Fruit fly (Drosophila melanogaster) whole organism, embryonic: ENCODE data around the gene gukh.

ENCODE experiments used
- Ada2b ChIP-seq: fragments of 200-800 bp; sonication (Bioruptor generic); IDR thresholded peaks from 2 replicates; pipeline ENCODE4 v1.3.6; 2022; ENCODE audit warnings: missing biosample characterization, missing genetic modification characterization
- BEAF-32 ChIP-seq: fragments of 200-800 bp; sonication (Bioruptor generic); optimal IDR thresholded peaks from 3 replicates; lab custom pipeline; 2017; ENCODE audit warnings: missing biosample characterization, missing genetic modification characterization, mild to moderate bottlenecking, moderate library complexity, missing genetic modification reagents
- BtbVII ChIP-seq: fragments of 200-800 bp; sonication (Bioruptor generic); optimal IDR thresholded peaks from 3 replicates; lab custom pipeline; 2017; ENCODE audit warnings: missing biosample characterization, mild to moderate bottlenecking, missing genetic modification characterization
- CG11560 ChIP-seq: fragments of 200-800 bp; sonication (Bioruptor generic); IDR thresholded peaks from 3 replicates; pipeline ENCODE4 v1.3.6; 2022; ENCODE audit warnings: missing biosample characterization, missing genetic modification characterization
- CG12744 ChIP-seq: fragments of 200-800 bp; sonication (Bioruptor generic); optimal IDR thresholded peaks from 2 replicates; lab custom pipeline; 2016; ENCODE audit warnings: missing biosample characterization, missing genetic modification characterization
- CG13624 ChIP-seq: fragments of 200-800 bp; sonication (Bioruptor generic); optimal IDR thresholded peaks from 2 replicates; lab custom pipeline; 2016; ENCODE audit warnings: missing biosample characterization, missing genetic modification characterization
- CG15073 ChIP-seq: fragments of 200-800 bp; sonication (Bioruptor generic); optimal IDR thresholded peaks from 2 replicates; lab custom pipeline; 2016; ENCODE audit warnings: missing biosample characterization, missing genetic modification characterization
- CG1832 ChIP-seq: fragments of 200-800 bp; sonication (Bioruptor generic); optimal IDR thresholded peaks from 2 replicates; lab custom pipeline; 2017; ENCODE audit warnings: missing biosample characterization, mild to moderate bottlenecking, missing genetic modification characterization, inconsistent platforms
- CG18619 ChIP-seq: fragments of 200-800 bp; sonication (Bioruptor generic); optimal IDR thresholded peaks from 3 replicates; lab custom pipeline; 2017; ENCODE audit warnings: missing biosample characterization, mild to moderate bottlenecking, missing genetic modification characterization
- CG2202 ChIP-seq: fragments of 200-800 bp; sonication (Bioruptor generic); optimal IDR thresholded peaks from 2 replicates; lab custom pipeline; 2018; ENCODE audit warnings: missing biosample characterization, mild to moderate bottlenecking, missing genetic modification characterization
- CG32532 ChIP-seq: fragments of 200-800 bp; sonication (Bioruptor generic); IDR thresholded peaks from 2 replicates; pipeline ENCODE4 v1.3.6; 2022; ENCODE audit warnings: missing biosample characterization, missing genetic modification characterization
- CG3281 ChIP-seq: fragments of 200-800 bp; sonication (Bioruptor generic); optimal IDR thresholded peaks from 3 replicates; lab custom pipeline; 2017; ENCODE audit warnings: missing biosample characterization, mild to moderate bottlenecking, missing genetic modification characterization
- CG33213 ChIP-seq: fragments of 200-800 bp; sonication (Bioruptor generic); optimal IDR thresholded peaks from 3 replicates; lab custom pipeline; 2016; ENCODE audit warnings: missing biosample characterization, missing genetic modification characterization
- CG4730 ChIP-seq: fragments of 200-800 bp; sonication (Bioruptor generic); IDR thresholded peaks from 2 replicates; pipeline ENCODE4 v1.3.6; 2022; ENCODE audit warnings: missing biosample characterization, missing genetic modification characterization
- CG6765 ChIP-seq: fragments of 200-800 bp; sonication (Bioruptor generic); optimal IDR thresholded peaks from 3 replicates; lab custom pipeline; 2017; ENCODE audit warnings: missing biosample characterization, mild to moderate bottlenecking, missing genetic modification characterization
- CG7786 ChIP-seq: fragments of 200-800 bp; sonication (Bioruptor generic); optimal IDR thresholded peaks from 2 replicates; lab custom pipeline; 2016; ENCODE audit warnings: missing biosample characterization, missing genetic modification characterization
- CG7839 ChIP-seq: fragments of 200-800 bp; sonication (Bioruptor generic); optimal IDR thresholded peaks from 3 replicates; lab custom pipeline; 2018; ENCODE audit warnings: missing biosample characterization, mild to moderate bottlenecking, missing genetic modification characterization, moderate library complexity
- CG7928 ChIP-seq: fragments of 200-800 bp; sonication (Bioruptor generic); optimal IDR thresholded peaks from 2 replicates; lab custom pipeline; 2017; ENCODE audit warnings: missing biosample characterization, mild to moderate bottlenecking, missing genetic modification characterization
- CG7963 ChIP-seq: fragments of 200-800 bp; sonication (Bioruptor generic); IDR thresholded peaks from 3 replicates; pipeline ENCODE4 v1.3.6; 2022; ENCODE audit warnings: missing biosample characterization, missing genetic modification characterization; ENCODE audit not compliant: partially characterized antibody
- CG8290 ChIP-seq, 3 experiments: fragments of 200-800 bp; sonication (Bioruptor generic); optimal IDR thresholded peaks; 2 replicates each; lab custom pipeline; 2016 to 2019; ENCODE audit warnings: missing biosample characterization in 3 of 3, missing genetic modification characterization in 3 of 3, mild to moderate bottlenecking in 2 of 3, moderate library complexity in 1 of 3
- CG8944 ChIP-seq: fragments of 200-800 bp; sonication (Bioruptor generic); optimal IDR thresholded peaks from 3 replicates; lab custom pipeline; 2016; ENCODE audit warnings: missing biosample characterization, missing genetic modification characterization
- CG9215 ChIP-seq: fragments of 200-800 bp; sonication (Bioruptor generic); IDR thresholded peaks from 2 replicates; pipeline ENCODE4 v1.3.6; 2022; ENCODE audit warnings: missing biosample characterization, missing genetic modification characterization
- Fer3 ChIP-seq: fragments of 200-800 bp; sonication (Bioruptor generic); optimal IDR thresholded peaks from 2 replicates; lab custom pipeline; 2018; ENCODE audit warnings: missing biosample characterization, mild to moderate bottlenecking, missing genetic modification characterization, moderate library complexity
- HmgZ ChIP-seq: fragments of 200-800 bp; sonication (Bioruptor generic); optimal IDR thresholded peaks from 2 replicates; lab custom pipeline; 2018; ENCODE audit warnings: missing biosample characterization, mild to moderate bottlenecking, missing genetic modification characterization
- Hmx ChIP-seq: fragments of 200-800 bp; sonication (Bioruptor generic); optimal IDR thresholded peaks from 2 replicates; lab custom pipeline; 2016; ENCODE audit warnings: missing biosample characterization, missing genetic modification characterization
- Lpt ChIP-seq: fragments of >200 bp; optimal IDR thresholded peaks from 2 replicates; lab custom pipeline; 2018; ENCODE audit warnings: missing biosample characterization, missing genetic modification characterization
- MTF-1 ChIP-seq: fragments of 200-800 bp; sonication (Bioruptor generic); optimal IDR thresholded peaks from 2 replicates; lab custom pipeline; 2018; ENCODE audit warnings: missing biosample characterization, mild to moderate bottlenecking, missing genetic modification characterization, borderline replicate concordance
- Med ChIP-seq: fragments of 200-800 bp; sonication (Bioruptor generic); peaks from one replicate; lab custom pipeline; 2016; ENCODE audit warnings: missing biosample characterization, missing genetic modification characterization, mild to moderate bottlenecking, inconsistent platforms, moderate library complexity
- Mes4 ChIP-seq: fragments of 200-800 bp; sonication (Bioruptor generic); optimal IDR thresholded peaks from 2 replicates; lab custom pipeline; 2016; ENCODE audit warnings: missing biosample characterization, missing genetic modification characterization
- Ptx1 ChIP-seq: fragments of 200-800 bp; sonication (Bioruptor generic); IDR thresholded peaks from 2 replicates; pipeline ENCODE4 v1.3.6; 2022; ENCODE audit warnings: missing biosample characterization, missing genetic modification characterization
- Scr ChIP-seq: fragments of 200-800 bp; sonication (Bioruptor generic); IDR thresholded peaks from 2 replicates; pipeline ENCODE4 v1.3.6; 2022; ENCODE audit warnings: missing biosample characterization, missing genetic modification characterization; ENCODE audit not compliant: partially characterized antibody
- Six4 ChIP-seq: fragments of 200-800 bp; sonication (Bioruptor generic); optimal IDR thresholded peaks from 2 replicates; lab custom pipeline; 2016; ENCODE audit warnings: missing biosample characterization, missing genetic modification characterization
- Xrp1 ChIP-seq: fragments of 200-800 bp; sonication (Bioruptor generic); IDR thresholded peaks from 2 replicates; pipeline ENCODE4 v1.3.6; 2022; ENCODE audit warnings: missing biosample characterization, missing genetic modification characterization
- bigmax ChIP-seq: fragments of 200-800 bp; sonication (Bioruptor generic); optimal IDR thresholded peaks from 2 replicates; lab custom pipeline; 2018; ENCODE audit warnings: missing biosample characterization, mild to moderate bottlenecking, missing genetic modification characterization
- bsh ChIP-seq, 2 experiments: fragments of 200-800 bp; sonication (Bioruptor generic); optimal IDR thresholded peaks; 2 replicates each; lab custom pipeline; 2017 to 2018; ENCODE audit warnings: mild to moderate bottlenecking in 2 of 2, missing biosample characterization in 2 of 2, missing genetic modification characterization in 2 of 2, moderate library complexity in 1 of 2
- dan ChIP-seq: fragments of 200-800 bp; sonication (Bioruptor generic); IDR thresholded peaks from 2 replicates; pipeline ENCODE4 v1.3.6; 2022; ENCODE audit warnings: missing biosample characterization, missing genetic modification characterization
- dmrt99B ChIP-seq: fragments of 200-800 bp; sonication (Bioruptor generic); optimal IDR thresholded peaks from 2 replicates; lab custom pipeline; 2018; ENCODE audit warnings: missing biosample characterization, mild to moderate bottlenecking, missing genetic modification characterization, moderate library complexity
- fd96Cb ChIP-seq: fragments of 200-800 bp; sonication (Bioruptor generic); optimal IDR thresholded peaks from 2 replicates; lab custom pipeline; 2018; ENCODE audit warnings: missing biosample characterization, mild to moderate bottlenecking, missing genetic modification characterization, moderate library complexity
- gsb ChIP-seq: fragments of 200-800 bp; sonication (Bioruptor generic); IDR thresholded peaks from 2 replicates; pipeline ENCODE4 v1.3.6; 2022; ENCODE audit warnings: missing biosample characterization, missing genetic modification characterization
- h ChIP-seq: fragments of >200 bp; optimal IDR thresholded peaks from 2 replicates; lab custom pipeline; 2017
- nau ChIP-seq: fragments of 200-800 bp; sonication (Bioruptor generic); optimal IDR thresholded peaks from 3 replicates; lab custom pipeline; 2017; ENCODE audit warnings: missing biosample characterization, mild to moderate bottlenecking, missing genetic modification characterization, missing genetic modification reagents
- oc ChIP-seq: fragments of 200-800 bp; sonication (Bioruptor generic); optimal IDR thresholded peaks from 2 replicates; lab custom pipeline; 2018; ENCODE audit warnings: missing biosample characterization, mild to moderate bottlenecking, missing genetic modification characterization, moderate library complexity
- org-1 ChIP-seq: fragments of 200-800 bp; sonication (Bioruptor generic); optimal IDR thresholded peaks from 2 replicates; lab custom pipeline; 2017; ENCODE audit warnings: missing biosample characterization, missing genetic modification characterization
- pfk ChIP-seq: fragments of 200-800 bp; sonication (Bioruptor generic); optimal IDR thresholded peaks from 2 replicates; lab custom pipeline; 2018; ENCODE audit warnings: missing biosample characterization, mild to moderate bottlenecking, missing genetic modification characterization, moderate library complexity
- phol ChIP-seq: fragments of 200-800 bp; sonication (Bioruptor generic); optimal IDR thresholded peaks from 3 replicates; lab custom pipeline; 2018; ENCODE audit warnings: missing biosample characterization, mild to moderate bottlenecking, missing genetic modification characterization, moderate library complexity
- rib ChIP-seq: fragments of 200-800 bp; sonication (Bioruptor generic); IDR thresholded peaks from 2 replicates; pipeline ENCODE4 v1.3.6; 2022; ENCODE audit warnings: missing biosample characterization, missing genetic modification characterization
- ro ChIP-seq: fragments of 200-800 bp; sonication (Bioruptor generic); IDR thresholded peaks from 2 replicates; pipeline ENCODE4 v1.3.6; 2022; ENCODE audit warnings: missing biosample characterization, missing genetic modification characterization
- scrt ChIP-seq: fragments of 200-800 bp; sonication (Bioruptor generic); optimal IDR thresholded peaks from 2 replicates; lab custom pipeline; 2018; ENCODE audit warnings: missing biosample characterization, mild to moderate bottlenecking, missing genetic modification characterization, moderate library complexity
- so ChIP-seq: fragments of 200-800 bp; sonication (Bioruptor generic); IDR thresholded peaks from 3 replicates; pipeline ENCODE4 v1.3.6; 2022; ENCODE audit warnings: missing biosample characterization, missing genetic modification characterization
- tap ChIP-seq: fragments of 200-800 bp; optimal IDR thresholded peaks from 3 replicates; lab custom pipeline; 2019; ENCODE audit warnings: missing biosample characterization, mild to moderate bottlenecking, missing genetic modification characterization, moderate library complexity

gukh gene

dm6 chr3R:18983614-18984185 is at the start of gene gukh, which contains the start of gene snRNP-U1-C (continued):
- TF ChIP-seq BtbVII (GFP tag; lab: Kevin White, UChicago): no peak
- peak; percentile 73; the same call in 1 of the 2 replicates for TF ChIP-seq CG4730 (GFP tag; lab: Robert Waterston, UW)
- peak; percentile 75 for TF ChIP-seq CG3281 (GFP tag; lab: Kevin White, UChicago)
- no peak for TF ChIP-seq h (lab: Kevin White, UChicago)
- TF ChIP-seq Fer3 (tag; lab: Kevin White, UChicago): peak; percentile 86
- peak; percentile 79 for TF ChIP-seq BEAF-32 (GFP tag; lab: Kevin White, UChicago)
- TF ChIP-seq nau (GFP tag; lab: Kevin White, UChicago): peak; percentile 35
- peak; percentile 79 for TF ChIP-seq phol (tag; lab: Kevin White, UChicago)
- TF ChIP-seq rib (GFP tag; lab: Robert Waterston, UW): peak; percentile 35; the same call in 1 of the 2 replicates
- peak; percentile 53 for TF ChIP-seq scrt (GFP tag; lab: Kevin White, UChicago)
- TF ChIP-seq Hmx (GFP tag; lab: Kevin White, UChicago): no peak
- TF ChIP-seq HmgZ: peak; percentile 88
- TF ChIP-seq CG7839: peak; percentile 82
- TF ChIP-seq Six4 (GFP tag; lab: Kevin White, UChicago): peak; percentile 54
- TF ChIP-seq Ptx1 (GFP tag; lab: Robert Waterston, UW): peak; percentile 85
- TF ChIP-seq dan: no peak
- peak; percentile 52 for TF ChIP-seq CG33213
- peak; percentile 87 for TF ChIP-seq Ada2b (GFP tag; lab: Robert Waterston, UW)
- no peak for TF ChIP-seq CG12744 (GFP tag; lab: Kevin White, UChicago)
- TF ChIP-seq CG15073 (GFP tag; lab: Kevin White, UChicago): no peak
- TF ChIP-seq org-1 (GFP tag; lab: Kevin White, UChicago): peak; percentile 42
- TF ChIP-seq CG7963: no peak
- peak; percentile 74 for TF ChIP-seq CG18619 (GFP tag; lab: Kevin White, UChicago)
- TF ChIP-seq Scr: peak; percentile 77
- no peak for TF ChIP-seq Mes4 (GFP tag; lab: Kevin White, UChicago)
- peak; percentile 76 for TF ChIP-seq CG8290 (GFP tag; optimal IDR thresholded peaks at IDR 0.05; lab: Kevin White, UChicago)
- TF ChIP-seq CG8290 (tag; optimal IDR thresholded peaks at IDR 0.05; lab: Kevin White, UChicago): peak in 1 of 2 experiments; percentile 91
- TF ChIP-seq Xrp1: peak; percentile 91
- TF ChIP-seq CG11560 (tag; lab: Robert Waterston, UW): peak; percentile 68; the same call in 2 of the 3 replicates
- peak; percentile 6 for TF ChIP-seq pfk (GFP tag; lab: Kevin White, UChicago)
- peak; percentile 71 for TF ChIP-seq CG9215
- peak; percentile 57 for TF ChIP-seq CG2202 (tag; lab: Kevin White, UChicago)
- peak; percentile 90 for TF ChIP-seq Med (GFP tag; lab: Kevin White, UChicago)
- peak; percentile 69 for TF ChIP-seq gsb (GFP tag; lab: Robert Waterston, UW)
- TF ChIP-seq CG7928 (GFP tag; lab: Kevin White, UChicago): peak; percentile 29
- TF ChIP-seq MTF-1 (GFP tag; lab: Kevin White, UChicago): no peak
- no peak for TF ChIP-seq bigmax (GFP tag; lab: Kevin White, UChicago)
- peak; percentile 75 for TF ChIP-seq oc
- TF ChIP-seq dmrt99B (tag; lab: Kevin White, UChicago): peak; percentile 75
- TF ChIP-seq bsh (GFP tag; optimal IDR thresholded peaks at IDR 0.05; lab: Kevin White, UChicago): peak in 1 of 2 experiments; percentile 83
- TF ChIP-seq CG32532 (GFP tag; lab: Robert Waterston, UW): peak; percentile 94
- TF ChIP-seq CG1832 (GFP tag; lab: Kevin White, UChicago): no peak
- TF ChIP-seq fd96Cb: peak; percentile 57
- TF ChIP-seq CG7786 (GFP tag; lab: Kevin White, UChicago): no peak
- peak; percentile 39 for TF ChIP-seq CG13624
- TF ChIP-seq ro (GFP tag; lab: Robert Waterston, UW): no peak
- TF ChIP-seq so (GFP tag; lab: Robert Waterston, UW): peak; percentile 87
- TF ChIP-seq Lpt: no peak
- peak; percentile 80 for TF ChIP-seq tap
- peak; percentile 31 for TF ChIP-seq CG8944 (GFP tag; lab: Kevin White, UChicago)
- TF ChIP-seq CG6765 (GFP tag; lab: Kevin White, UChicago): peak; percentile 57
